Worm (Caenorhabditis elegans): ENCODE measurements around the gene F01F1.11.
A peak's percentile ranks its signal among the peaks of the same experiment; 100 is the strongest.

The F01F1.11 gene

ce11 chrIII:5906749-5907148 lies 35.1 kb upstream of the F01F1.11 start, which contains the start of gene erd-2.2:
erd-2.2 (plus strand) TSS chrIII:5907049.
- TF ChIP-seq ZK546.5 (tag; optimal IDR thresholded peaks at IDR 0.05) (no peak), nhr-237 (tag; optimal IDR thresholded peaks at IDR 0.05) (no peak), lsy-12 (tag; optimal IDR thresholded peaks at IDR 0.05) (no peak)

DNA sequence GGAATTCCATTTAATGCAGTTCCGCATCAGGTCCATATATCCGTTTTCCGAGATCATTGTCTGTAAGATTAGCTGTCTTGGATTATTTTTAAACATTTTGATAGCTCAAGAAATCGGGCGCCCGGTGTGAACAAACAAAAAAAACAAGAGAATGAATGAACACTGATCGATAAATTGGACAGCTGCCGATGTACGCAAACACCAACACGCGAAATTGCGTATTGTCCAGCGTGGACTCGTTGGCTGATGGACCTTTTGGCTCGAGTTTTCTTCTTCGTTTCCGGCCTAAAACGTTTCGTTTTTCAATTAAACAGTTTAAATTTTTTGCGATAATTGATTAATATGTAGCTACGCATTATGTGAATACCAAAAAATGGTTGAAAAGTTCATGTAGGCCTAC lies 34.4 kb upstream of the F01F1.11 start, which contains the start of gene dpff-1:
Gene dpff-1, minus strand, starts transcription at position 288 of the 400 bp plus-strand sequence.
- TF ChIP-seq nhr-25 (tag; optimal IDR thresholded peaks at IDR 0.05): no peak
- TF ChIP-seq jun-1 (tag; optimal IDR thresholded peaks at IDR 0.05): no peak
- TF ChIP-seq hmg-11 (tag; optimal IDR thresholded peaks at IDR 0.05): peak; percentile 61
- TF ChIP-seq nhr-28 (tag; optimal IDR thresholded peaks at IDR 0.05): no peak
- TF ChIP-seq eor-1 (tag; optimal IDR thresholded peaks at IDR 0.05): no peak
- no peak for TF ChIP-seq elt-3 (tag; optimal IDR thresholded peaks at IDR 0.05)
- no peak for TF ChIP-seq nhr-43 (tag; optimal IDR thresholded peaks at IDR 0.05; ENCODE audit: poor library complexity, severe bottlenecking)
- TF ChIP-seq lsy-12 (tag; optimal IDR thresholded peaks at IDR 0.05): no peak
- TF ChIP-seq snpc-4 (tag; optimal IDR thresholded peaks at IDR 0.05): no peak
- no peak for TF ChIP-seq nhr-11 (tag; optimal IDR thresholded peaks at IDR 0.05)
- no peak for TF ChIP-seq ceh-9 (tag; optimal IDR thresholded peaks at IDR 0.05)
- TF ChIP-seq fkh-10 (GFP tag; optimal IDR thresholded peaks at IDR 0.05): no peak
- no peak for TF ChIP-seq daf-12 (tag; optimal IDR thresholded peaks at IDR 0.05)
- TF ChIP-seq egl-5 (tag; optimal IDR thresholded peaks at IDR 0.05): no peak
- no peak for TF ChIP-seq nhr-67 (tag; optimal IDR thresholded peaks at IDR 0.05)
- TF ChIP-seq pqm-1 (tag; optimal IDR thresholded peaks at IDR 0.05): no peak
- TF ChIP-seq nfya-1 (tag; optimal IDR thresholded peaks at IDR 0.05; ENCODE audit: insufficient read depth): peak; percentile 52
- peak; percentile 10 for TF ChIP-seq nhr-23 (tag; optimal IDR thresholded peaks at IDR 0.05)
- no peak for TF ChIP-seq nhr-76 (tag; optimal IDR thresholded peaks at IDR 0.05)
- TF ChIP-seq zag-1 (tag; optimal IDR thresholded peaks at IDR 0.05): no peak
- TF ChIP-seq mml-1 (tag; optimal IDR thresholded peaks at IDR 0.05): no peak
- no peak for TF ChIP-seq ztf-11 (tag; optimal IDR thresholded peaks at IDR 0.05)
- no peak for TF ChIP-seq unc-39 (tag; optimal IDR thresholded peaks at IDR 0.05)
- no peak for TF ChIP-seq ztf-4 (tag; optimal IDR thresholded peaks at IDR 0.05)
- TF ChIP-seq nhr-237 (tag; optimal IDR thresholded peaks at IDR 0.05): no peak
- TF ChIP-seq pha-4 (tag; optimal IDR thresholded peaks at IDR 0.05): peak; percentile 13
- TF ChIP-seq ceh-28 (tag; optimal IDR thresholded peaks at IDR 0.05): peak; percentile 54
- TF ChIP-seq lin-15B (tag; optimal IDR thresholded peaks at IDR 0.05): no peak
- no peak for TF ChIP-seq tbx-2 (tag; optimal IDR thresholded peaks at IDR 0.05)
- no peak for TF ChIP-seq ceh-82 (tag; optimal IDR thresholded peaks at IDR 0.05)
- no peak for TF ChIP-seq aly-2 (tag; optimal IDR thresholded peaks at IDR 0.05)
- TF ChIP-seq nhr-12 (tag; optimal IDR thresholded peaks at IDR 0.05): no peak
- no peak for TF ChIP-seq ceh-16 (tag; optimal IDR thresholded peaks at IDR 0.05)
- TF ChIP-seq elt-2 (tag; optimal IDR thresholded peaks at IDR 0.05): no peak
- TF ChIP-seq egl-27 (tag; optimal IDR thresholded peaks at IDR 0.05): no peak

- TF ChIP-seq nhr-11 (tag; optimal IDR thresholded peaks at IDR 0.05) (no peak), ZK546.5 (tag; optimal IDR thresholded peaks at IDR 0.05) (no peak), zag-1 (tag; optimal IDR thresholded peaks at IDR 0.05) (no peak), egl-5 (tag; optimal IDR thresholded peaks at IDR 0.05) (no peak), nhr-25 (tag; optimal IDR thresholded peaks at IDR 0.05) (no peak)
Measured at ce11 chrIII:5902558-5902957, 30.9 kb upstream of the F01F1.11 start.

- TF ChIP-seq elt-1 (tag; optimal IDR thresholded peaks at IDR 0.05): no peak
- no peak for TF ChIP-seq sea-2 (GFP tag; optimal IDR thresholded peaks at IDR 0.05)
- TF ChIP-seq daf-12 (tag; optimal IDR thresholded peaks at IDR 0.05): no peak
- no peak for TF ChIP-seq nhr-25 (tag; optimal IDR thresholded peaks at IDR 0.05)
- TF ChIP-seq R02D3.7 (tag; optimal IDR thresholded peaks at IDR 0.05): no peak
- TF ChIP-seq pha-4 (tag; optimal IDR thresholded peaks at IDR 0.05): peak; percentile 50
- peak; percentile 26 for TF ChIP-seq elt-2 (tag; optimal IDR thresholded peaks at IDR 0.05)
- TF ChIP-seq nfya-1 (tag; optimal IDR thresholded peaks at IDR 0.05; ENCODE audit: insufficient read depth): no peak
- no peak for TF ChIP-seq nhr-23 (tag; optimal IDR thresholded peaks at IDR 0.05)
- no peak for TF ChIP-seq fkh-2 (tag; optimal IDR thresholded peaks at IDR 0.05)
- no peak for TF ChIP-seq ceh-9 (tag; optimal IDR thresholded peaks at IDR 0.05)
- peak; percentile 23 for TF ChIP-seq pqm-1 (tag; optimal IDR thresholded peaks at IDR 0.05)
- TF ChIP-seq zag-1 (tag; optimal IDR thresholded peaks at IDR 0.05): no peak
- TF ChIP-seq hmg-11 (tag; optimal IDR thresholded peaks at IDR 0.05): peak; percentile 4
- TF ChIP-seq ceh-28 (tag; optimal IDR thresholded peaks at IDR 0.05): no peak
- no peak for TF ChIP-seq fkh-10 (GFP tag; optimal IDR thresholded peaks at IDR 0.05)
Measured at ce11 chrIII:5900709-5901108, 29.0 kb upstream of the F01F1.11 start.
